Fruit fly (Drosophila melanogaster): Measurements from ENCODE around the gene PMP34.

DNA sequence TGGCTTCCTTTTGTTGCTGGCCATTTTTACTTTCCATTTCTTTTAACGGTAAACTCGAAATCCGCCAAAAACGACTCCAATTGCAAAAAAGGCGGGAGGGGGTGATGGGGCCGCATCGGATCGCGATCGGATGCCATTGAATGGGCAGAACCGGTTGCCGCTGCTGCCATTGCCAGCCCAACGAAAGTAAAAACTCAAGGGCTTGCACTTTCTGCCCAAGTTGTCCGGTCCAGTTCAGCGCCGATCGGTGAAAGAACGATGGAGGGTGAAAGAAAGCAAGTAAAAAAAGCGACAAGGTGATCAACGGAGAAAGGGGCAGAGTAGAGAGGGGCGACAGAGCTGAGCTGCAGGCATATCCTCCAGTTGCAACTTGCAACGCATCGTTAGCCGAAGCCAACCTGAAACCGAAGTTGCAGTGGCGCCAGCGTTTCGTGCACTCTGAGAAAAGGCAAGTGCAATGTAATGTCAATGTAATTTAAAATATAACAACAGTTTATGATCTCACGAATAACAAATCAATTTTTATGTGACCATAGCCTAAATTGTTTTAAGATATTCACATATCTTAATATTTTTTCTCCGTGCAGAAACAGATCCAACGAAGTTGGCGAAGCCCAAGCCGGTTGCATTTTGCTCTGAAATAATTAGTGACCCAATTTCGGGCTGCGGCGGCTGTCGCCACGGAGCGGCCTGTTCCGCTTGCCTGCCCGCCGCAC lies 14.2 kb upstream of the PMP34 start:
- TF ChIP-seq CG8478 (optimal IDR thresholded peaks at IDR 0.05) (no peak), CTCF (optimal IDR thresholded peaks at IDR 0.05) (no peak)
